Fruit fly (Drosophila melanogaster) S2 (cell line): ENCODE measurements around the gene Eaat2.

Experiments used
- CG8478 ChIP-seq: fragments of >200 bp; optimal IDR thresholded peaks from 2 replicates; lab custom pipeline; 2018
- CTCF ChIP-seq, 2 experiments: fragments of >200 bp; optimal IDR thresholded peaks; 2 replicates each; lab custom pipeline; 2018

dm6 chr2L:718280-718871, 25.8 kb downstream of the Eaat2 start:
- TF ChIP-seq CG8478 (no peak), CTCF (optimal IDR thresholded peaks at IDR 0.05; lab: Kevin White, UChicago) (no peak)
